Fruit fly (Drosophila melanogaster): ENCODE results near the gene Naa40.

The Naa40 gene

dm6 chr3R:29697841-29698240 lies 26.9 kb downstream of the Naa40 start:
- no peak for TF ChIP-seq sage (GFP tag; optimal IDR thresholded peaks at IDR 0.05)

dm6 chr3R:29696359-29696758 lies 28.4 kb downstream of the Naa40 start:
- TF ChIP-seq Vsx2 (GFP tag; optimal IDR thresholded peaks at IDR 0.05; ENCODE audit: partially characterized antibody), result no peak

- peak; percentile 94 for TF ChIP-seq Dfd (GFP tag; optimal IDR thresholded peaks at IDR 0.05)
- no peak for TF ChIP-seq Rel (GFP tag; optimal IDR thresholded peaks at IDR 0.05)
- no peak for TF ChIP-seq Rel (tag; optimal IDR thresholded peaks at IDR 0.05)
- TF ChIP-seq dmrt93B (GFP tag; optimal IDR thresholded peaks at IDR 0.05), result no peak
- TF ChIP-seq Abd-B (GFP tag; optimal IDR thresholded peaks at IDR 0.05), result no peak
- TF ChIP-seq woc (GFP tag; optimal IDR thresholded peaks at IDR 0.05), result no peak
- TF ChIP-seq ey (GFP tag; optimal IDR thresholded peaks at IDR 0.05), result no peak
- TF ChIP-seq sv (GFP tag; optimal IDR thresholded peaks at IDR 0.05), result no peak
These were observed 29.0 kb downstream of the Naa40 start for dm6 chr3R:29695744-29696143.

dm6 chr3R:29692009-29692641 lies 32.6 kb downstream of the Naa40 start, which contains the start of gene dmrt99B:
TSS of gene dmrt99B (plus strand) at chr3R:29692591.
- TF ChIP-seq Dfd (GFP tag; optimal IDR thresholded peaks at IDR 0.05) (peak; percentile 23), Hr78 (GFP tag; optimal IDR thresholded peaks at IDR 0.05) (no peak), brk (GFP tag; optimal IDR thresholded peaks at IDR 0.05) (no peak), HLH106 (tag; optimal IDR thresholded peaks at IDR 0.05) (no peak)

- no peak for TF ChIP-seq ey (GFP tag; optimal IDR thresholded peaks at IDR 0.05)
- peak; percentile 57 for TF ChIP-seq Vsx2 (GFP tag; optimal IDR thresholded peaks at IDR 0.05; ENCODE audit: partially characterized antibody)
- peak; percentile 89 for TF ChIP-seq Dif (GFP tag; optimal IDR thresholded peaks at IDR 0.05; ENCODE audit: partially characterized antibody)
- peak; percentile 80 to 89 for TF ChIP-seq dl (GFP tag; optimal IDR thresholded peaks at IDR 0.05; ENCODE audit: insufficient read depth in 1 of 2, partially characterized antibody in 2 of 2)
These were observed 33.7 kb downstream of the Naa40 start for dm6 chr3R:29690960-29691527.

dm6 chr3R:29690539-29690852 lies 34.3 kb downstream of the Naa40 start:
- TF ChIP-seq psq (GFP tag; optimal IDR thresholded peaks at IDR 0.05) (no peak), Sp1 (GFP tag; optimal IDR thresholded peaks at IDR 0.05) (no peak), fru (GFP tag; optimal IDR thresholded peaks at IDR 0.05) (peak; percentile 22), sv (GFP tag; optimal IDR thresholded peaks at IDR 0.05) (peak; percentile 30), foxo (GFP tag; optimal IDR thresholded peaks at IDR 0.05) (peak in 1 of 2 experiments; percentile 26), HLH106 (tag; optimal IDR thresholded peaks at IDR 0.05) (peak; percentile 30), ey (GFP tag; optimal IDR thresholded peaks at IDR 0.05) (peak; percentile 18), rgr (GFP tag; optimal IDR thresholded peaks at IDR 0.05) (peak; percentile 23), N (GFP tag; optimal IDR thresholded peaks at IDR 0.05) (no peak), h (GFP tag; optimal IDR thresholded peaks at IDR 0.05) (peak; percentile 11)

dm6 chr3R:29689833-29690538 lies 34.8 kb downstream of the Naa40 start:
- TF ChIP-seq CG9705 (GFP tag; optimal IDR thresholded peaks at IDR 0.05), result no peak
- TF ChIP-seq Rel (GFP tag; optimal IDR thresholded peaks at IDR 0.05), result no peak
- no peak for TF ChIP-seq Rel (tag; optimal IDR thresholded peaks at IDR 0.05)
- no peak for TF ChIP-seq br (GFP tag; optimal IDR thresholded peaks at IDR 0.05)
- no peak for TF ChIP-seq Hr78 (GFP tag; optimal IDR thresholded peaks at IDR 0.05)
- TF ChIP-seq Hnf4 (GFP tag; optimal IDR thresholded peaks at IDR 0.05), result no peak
- TF ChIP-seq sv (GFP tag; optimal IDR thresholded peaks at IDR 0.05), result no peak
- no peak for TF ChIP-seq sage (GFP tag; optimal IDR thresholded peaks at IDR 0.05)
- no peak for TF ChIP-seq pan (optimal IDR thresholded peaks at IDR 0.05)
- no peak for TF ChIP-seq Abd-B (GFP tag; optimal IDR thresholded peaks at IDR 0.05)
- no peak for TF ChIP-seq woc (GFP tag; optimal IDR thresholded peaks at IDR 0.05)
- no peak for TF ChIP-seq Dfd (GFP tag; optimal IDR thresholded peaks at IDR 0.05)
- TF ChIP-seq dmrt93B (GFP tag; optimal IDR thresholded peaks at IDR 0.05), result no peak
- no peak for TF ChIP-seq Dif (GFP tag; optimal IDR thresholded peaks at IDR 0.05; ENCODE audit: partially characterized antibody)
- TF ChIP-seq HLH106 (tag; optimal IDR thresholded peaks at IDR 0.05), result no peak
- TF ChIP-seq Jra (GFP tag; optimal IDR thresholded peaks at IDR 0.05), result no peak
- no peak for TF ChIP-seq CG32264 (GFP tag; optimal IDR thresholded peaks at IDR 0.05)

Measured in whole organism, wandering third instar larva.